Fruit fly (Drosophila melanogaster) whole organism, wandering third instar larva: ENCODE results near the gene Syp.

Source experiments
- CG9705 ChIP-seq: fragments of 200-800 bp; sonication (Bioruptor generic); optimal IDR thresholded peaks from 2 replicates; lab custom pipeline; 2018; ENCODE audit warnings: missing biosample characterization, mild to moderate bottlenecking, missing genetic modification characterization
- CrebA ChIP-seq: fragments of 200-800 bp; sonication (Bioruptor generic); optimal IDR thresholded peaks from 2 replicates; lab custom pipeline; 2016; ENCODE audit warnings: missing biosample characterization, mild to moderate bottlenecking, missing genetic modification characterization, borderline replicate concordance
- Dif ChIP-seq: fragments of 200-275, 200-300 bp; sonication (Bioruptor generic); optimal IDR thresholded peaks from 2 replicates; lab custom pipeline; 2018; ENCODE audit warnings: missing biosample characterization, missing genetic modification characterization; ENCODE audit not compliant: partially characterized antibody
- GATAd ChIP-seq: sonication (Bioruptor generic); optimal IDR thresholded peaks from 2 replicates; lab custom pipeline; 2016; ENCODE audit warnings: missing biosample characterization, missing genetic modification characterization
- Mio ChIP-seq: sonication (Bioruptor generic); optimal IDR thresholded peaks from 2 replicates; lab custom pipeline; 2016; ENCODE audit warnings: missing biosample characterization, missing genetic modification characterization
- Rel ChIP-seq, 2 experiments: fragments of 200-800 bp; sonication (Bioruptor generic) in 1 of 2; optimal IDR thresholded peaks; 2 replicates in 1 of 2; 3 replicates in 1 of 2; lab custom pipeline; 2016 to 2019; ENCODE audit warnings: mild to moderate bottlenecking in 2 of 2, missing biosample characterization in 2 of 2, missing genetic modification characterization in 2 of 2, moderate library complexity in 1 of 2
- brk ChIP-seq: fragments of 200-800 bp; sonication (Bioruptor generic); optimal IDR thresholded peaks from 2 replicates; lab custom pipeline; 2016; ENCODE audit warnings: missing biosample characterization, mild to moderate bottlenecking, missing genetic modification characterization
- h ChIP-seq: fragments of 200-800 bp; sonication (Bioruptor generic); optimal IDR thresholded peaks from 3 replicates; lab custom pipeline; 2016; ENCODE audit warnings: missing biosample characterization, mild to moderate bottlenecking, missing genetic modification characterization
- psq ChIP-seq: fragments of 200-800 bp; sonication (Bioruptor generic); optimal IDR thresholded peaks from 3 replicates; lab custom pipeline; 2017; ENCODE audit warnings: missing biosample characterization, mild to moderate bottlenecking, missing genetic modification characterization, moderate library complexity
- sage ChIP-seq: fragments of 200-800 bp; sonication (Bioruptor generic); optimal IDR thresholded peaks from 2 replicates; lab custom pipeline; 2016; ENCODE audit warnings: missing biosample characterization, mild to moderate bottlenecking, missing genetic modification characterization
- sv ChIP-seq: fragments of 200-800 bp; sonication (Bioruptor generic); optimal IDR thresholded peaks from 3 replicates; lab custom pipeline; 2016; ENCODE audit warnings: missing biosample characterization, missing genetic modification characterization
- usp ChIP-seq: fragments of >200 bp; optimal IDR thresholded peaks from 2 replicates; lab custom pipeline; 2017; ENCODE audit warnings: missing biosample characterization, missing genetic modification characterization

- TF ChIP-seq psq (GFP tag; lab: Kevin White, UChicago) (no peak), sage (GFP tag; lab: Kevin White, UChicago) (no peak), usp (GFP tag; lab: Kevin White, UChicago) (no peak), sv (GFP tag; lab: Kevin White, UChicago) (no peak), brk (GFP tag; lab: Kevin White, UChicago) (no peak), CG9705 (no peak), CrebA (GFP tag; lab: Kevin White, UChicago) (no peak), h (GFP tag; lab: Kevin White, UChicago) (no peak), Rel (GFP tag; optimal IDR thresholded peaks at IDR 0.05; lab: Kevin White, UChicago) (no peak), Rel (tag; optimal IDR thresholded peaks at IDR 0.05; lab: Kevin White, UChicago) (no peak), GATAd (no peak), Mio (no peak), Dif (GFP tag; lab: Kevin White, UChicago) (no peak)
Observed at dm6 chr3R:20834770-20835183, 78.2 kb downstream of the Syp start.
